Worm (Caenorhabditis elegans) whole organism, L1 larva: ENCODE data around the gene cyn-8.

Experiments used
- C16A3.4 ChIP-seq: fragments of 150-350 bp; optimal IDR thresholded peaks from 2 replicates; lab custom pipeline; 2014; ENCODE audit warnings: missing biosample characterization, missing genetic modification characterization
- Y116A8C.19 ChIP-seq: sonication (generic microtip); optimal IDR thresholded peaks from 2 replicates; lab custom pipeline; 2016; ENCODE audit warnings: missing compliant biosample characterization, missing genetic modification characterization, borderline replicate concordance
- alr-1 ChIP-seq: fragments of 200-800 bp; sonication (Bioruptor generic); optimal IDR thresholded peaks from 2 replicates; lab custom pipeline; 2018; ENCODE audit warnings: borderline replicate concordance, mild to moderate bottlenecking, missing genetic modification characterization, missing compliant biosample characterization
- ceh-63 ChIP-seq: fragments of 200-800 bp; sonication (Bioruptor generic); optimal IDR thresholded peaks from 2 replicates; lab custom pipeline; 2018; ENCODE audit warnings: mild to moderate bottlenecking, missing genetic modification characterization, missing compliant biosample characterization
- ceh-8 ChIP-seq: fragments of 200-800 bp; sonication (Bioruptor generic); optimal IDR thresholded peaks from 2 replicates; lab custom pipeline; 2018; ENCODE audit warnings: mild to moderate bottlenecking, missing genetic modification characterization, moderate library complexity, missing compliant biosample characterization
- ceh-82 ChIP-seq, 3 experiments: fragments of 150-350 bp in 1 of 3; sonication (generic microtip) in 2 of 3; optimal IDR thresholded peaks; 2 replicates each; lab custom pipeline; 2014 to 2017; ENCODE audit warnings: missing biosample characterization in 3 of 3, missing genetic modification characterization in 3 of 3
- ceh-88 ChIP-seq: fragments of 200-800 bp; sonication (Bioruptor generic); IDR thresholded peaks from 2 replicates; pipeline ENCODE4 v1.3.6; 2022; ENCODE audit warnings: missing genetic modification characterization, missing compliant biosample characterization
- ceh-90 ChIP-seq: sonication (generic microtip); optimal IDR thresholded peaks from 2 replicates; lab custom pipeline; 2016; ENCODE audit warnings: missing genetic modification characterization, missing compliant biosample characterization
- ces-1 ChIP-seq: fragments of 150-350 bp; optimal IDR thresholded peaks from 2 replicates; lab custom pipeline; 2014; ENCODE audit warnings: missing biosample characterization, missing genetic modification reagents, missing genetic modification characterization
- dpl-1 ChIP-seq, 3 experiments: fragments of 150-350 bp in 2 of 3; sonication (generic microtip) in 1 of 3; optimal IDR thresholded peaks; 2 replicates each; lab custom pipeline; 2014 to 2017; ENCODE audit warnings: missing biosample characterization in 3 of 3, missing genetic modification characterization in 3 of 3, missing genetic modification reagents in 3 of 3
- dsc-1 ChIP-seq: sonication (generic microtip); optimal IDR thresholded peaks from 2 replicates; lab custom pipeline; 2016; ENCODE audit warnings: mild to moderate bottlenecking, missing genetic modification characterization, missing compliant biosample characterization
- efl-1 ChIP-seq, 4 experiments: fragments of 150-350 bp; optimal IDR thresholded peaks in 3 of 4; peaks in 1 of 4; 1 replicate in 1 of 4; 2 replicates in 3 of 4; lab custom pipeline; 2014; ENCODE audit warnings: missing biosample characterization in 2 of 4, missing genetic modification characterization in 2 of 4, missing genetic modification reagents in 2 of 4
- egl-13 ChIP-seq: sonication (generic microtip); optimal IDR thresholded peaks from 2 replicates; lab custom pipeline; 2016; ENCODE audit warnings: missing genotype, missing genetic modification reagents, missing genetic modification characterization, missing compliant biosample characterization
- egl-27 ChIP-seq, 2 experiments: fragments of 150-350 bp in 1 of 2; sonication (generic microtip); optimal IDR thresholded peaks; 3 replicates each; lab custom pipeline; 2017 to 2018; ENCODE audit warnings: missing biosample characterization in 2 of 2, missing genetic modification characterization in 2 of 2, missing genetic modification reagents in 2 of 2
- elt-3 ChIP-seq, 6 experiments: fragments of 150-350 bp in 1 of 6; sonication (generic microtip); optimal IDR thresholded peaks; 2 replicates each; lab custom pipeline; 2017 to 2018; ENCODE audit warnings: missing biosample characterization in 6 of 6, missing genetic modification characterization in 6 of 6, inconsistent platforms in 1 of 6
- ets-5 ChIP-seq: fragments of 200-800 bp; sonication (Bioruptor generic); IDR thresholded peaks from 2 replicates; pipeline ENCODE4 v1.3.6; 2022; ENCODE audit warnings: missing genetic modification characterization, missing compliant biosample characterization
- fkh-4 ChIP-seq: sonication (generic microtip); optimal IDR thresholded peaks from 2 replicates; lab custom pipeline; 2016; ENCODE audit warnings: missing compliant biosample characterization, missing genetic modification characterization, borderline replicate concordance
- fkh-8 ChIP-seq: sonication (generic microtip); optimal IDR thresholded peaks from 2 replicates; lab custom pipeline; 2016; ENCODE audit warnings: mild to moderate bottlenecking, missing genetic modification characterization, missing compliant biosample characterization
- grh-1 ChIP-seq: fragments of 200-800 bp; sonication (Bioruptor generic); IDR thresholded peaks from 2 replicates; pipeline ENCODE4 v1.3.6; 2022; ENCODE audit warnings: missing genetic modification reagents, missing genetic modification characterization, missing compliant biosample characterization
- hlh-4 ChIP-seq: sonication (generic microtip); optimal IDR thresholded peaks from 2 replicates; lab custom pipeline; 2016; ENCODE audit warnings: mild to moderate bottlenecking, missing genetic modification characterization, missing compliant biosample characterization
- hpl-2 ChIP-seq: fragments of 150-350 bp; optimal IDR thresholded peaks from 2 replicates; lab custom pipeline; 2014; ENCODE audit warnings: missing biosample characterization, missing genetic modification reagents, missing genetic modification characterization
- lin-14 ChIP-seq: fragments of 200-800 bp; sonication (Bioruptor generic); optimal IDR thresholded peaks from 2 replicates; lab custom pipeline; 2018; ENCODE audit warnings: mild to moderate bottlenecking, missing genetic modification characterization, moderate library complexity, missing compliant biosample characterization
- lin-35 ChIP-seq, 2 experiments: fragments of 150-350 bp; optimal IDR thresholded peaks; 2 replicates each; lab custom pipeline; 2014; ENCODE audit warnings: missing biosample characterization in 2 of 2, missing genetic modification characterization in 2 of 2, missing genetic modification reagents in 2 of 2
- lir-3 ChIP-seq: sonication (generic microtip); optimal IDR thresholded peaks from 2 replicates; lab custom pipeline; 2016; ENCODE audit warnings: mild to moderate bottlenecking, missing genetic modification characterization, moderate library complexity, missing compliant biosample characterization; ENCODE audit not compliant: poor library complexity
- mdl-1 ChIP-seq, 2 experiments: fragments of 150-350 bp; optimal IDR thresholded peaks; 2 replicates each; lab custom pipeline; 2014 to 2017; ENCODE audit warnings: missing biosample characterization in 2 of 2, missing genetic modification characterization in 2 of 2, inconsistent platforms in 1 of 2
- mef-2 ChIP-seq: fragments of 150-350 bp; optimal IDR thresholded peaks from 2 replicates; lab custom pipeline; 2014; ENCODE audit warnings: missing biosample characterization, missing genetic modification characterization
- nhr-11 ChIP-seq: fragments of 150-350 bp; optimal IDR thresholded peaks from 2 replicates; lab custom pipeline; 2014; ENCODE audit warnings: missing biosample characterization, missing genetic modification characterization
- nhr-19 ChIP-seq: fragments of 200-800 bp; sonication (Bioruptor generic); conservative IDR thresholded peaks from 2 replicates; pipeline ENCODE4 v1.3.6; 2022; ENCODE audit warnings: missing genetic modification characterization, missing compliant biosample characterization
- nhr-20 ChIP-seq: sonication (generic microtip); optimal IDR thresholded peaks from 2 replicates; lab custom pipeline; 2016; ENCODE audit warnings: mild to moderate bottlenecking, missing genetic modification characterization, missing compliant biosample characterization
- nhr-237 ChIP-seq: fragments of 150-350 bp; optimal IDR thresholded peaks from 2 replicates; lab custom pipeline; 2014; ENCODE audit warnings: missing biosample characterization, missing genetic modification characterization
- nhr-28 ChIP-seq: fragments of 150-350 bp; optimal IDR thresholded peaks from 2 replicates; lab custom pipeline; 2014; ENCODE audit warnings: missing biosample characterization, missing genetic modification characterization
- nhr-47 ChIP-seq: sonication (generic microtip); optimal IDR thresholded peaks from 2 replicates; lab custom pipeline; 2016; ENCODE audit warnings: mild to moderate bottlenecking, missing genetic modification characterization, moderate library complexity, missing compliant biosample characterization
- nhr-71 ChIP-seq: sonication (generic microtip); optimal IDR thresholded peaks from 2 replicates; lab custom pipeline; 2016; ENCODE audit warnings: mild to moderate bottlenecking, missing genetic modification characterization, moderate library complexity, missing compliant biosample characterization
- nhr-76 ChIP-seq: sonication (generic microtip); optimal IDR thresholded peaks from 2 replicates; lab custom pipeline; 2017; ENCODE audit warnings: missing biosample characterization, missing genetic modification characterization
- nhr-77 ChIP-seq: fragments of 150-350 bp; optimal IDR thresholded peaks from 2 replicates; lab custom pipeline; 2014; ENCODE audit warnings: missing biosample characterization, missing genetic modification characterization
- nhr-85 ChIP-seq: sonication (generic microtip); peaks from one replicate; lab custom pipeline; 2016; ENCODE audit warnings: missing genetic modification characterization, inconsistent platforms, missing compliant biosample characterization
- pag-3 ChIP-seq: sonication (generic microtip); optimal IDR thresholded peaks from 2 replicates; lab custom pipeline; 2017; ENCODE audit warnings: missing genetic modification characterization, mild to moderate bottlenecking, missing compliant biosample characterization, antibody characterized with exemption, borderline replicate concordance; ENCODE audit not compliant: insufficient read depth
- pax-3 ChIP-seq: fragments of 200-800 bp; sonication (Bioruptor generic); optimal IDR thresholded peaks from 2 replicates; lab custom pipeline; 2018; ENCODE audit warnings: mild to moderate bottlenecking, missing genetic modification characterization, moderate library complexity, missing compliant biosample characterization
- rnt-1 ChIP-seq: sonication (generic microtip); optimal IDR thresholded peaks from 2 replicates; lab custom pipeline; 2016; ENCODE audit warnings: mild to moderate bottlenecking, missing genetic modification characterization, moderate library complexity, missing compliant biosample characterization
- sptf-1 ChIP-seq: fragments of 150-350 bp; optimal IDR thresholded peaks from 2 replicates; lab custom pipeline; 2014; ENCODE audit warnings: missing biosample characterization, missing genetic modification characterization
- sup-37 ChIP-seq: fragments of 200-800 bp; sonication (Bioruptor generic); optimal IDR thresholded peaks from 2 replicates; lab custom pipeline; 2018; ENCODE audit warnings: mild to moderate bottlenecking, missing genetic modification characterization, missing compliant biosample characterization
- swsn-7 ChIP-seq: sonication (generic microtip); optimal IDR thresholded peaks from 2 replicates; lab custom pipeline; 2016; ENCODE audit warnings: missing genetic modification characterization, missing compliant biosample characterization
- unc-130 ChIP-seq: fragments of 150-350 bp; optimal IDR thresholded peaks from 2 replicates; lab custom pipeline; 2017; ENCODE audit warnings: missing biosample characterization, missing genetic modification characterization, inconsistent platforms
- vab-15 ChIP-seq: sonication (generic microtip); optimal IDR thresholded peaks from 2 replicates; lab custom pipeline; 2017; ENCODE audit warnings: missing genotype, mild to moderate bottlenecking, missing genetic modification characterization, missing compliant biosample characterization
- xbp-1 ChIP-seq: sonication (generic microtip); optimal IDR thresholded peaks from 2 replicates; lab custom pipeline; 2016; ENCODE audit warnings: missing genetic modification characterization, missing compliant biosample characterization
- zip-4 ChIP-seq: fragments of 200-800 bp; sonication (Bioruptor generic); optimal IDR thresholded peaks from 2 replicates; lab custom pipeline; 2018; ENCODE audit warnings: mild to moderate bottlenecking, missing genetic modification characterization, moderate library complexity, missing compliant biosample characterization

The cyn-8 gene

DNA sequence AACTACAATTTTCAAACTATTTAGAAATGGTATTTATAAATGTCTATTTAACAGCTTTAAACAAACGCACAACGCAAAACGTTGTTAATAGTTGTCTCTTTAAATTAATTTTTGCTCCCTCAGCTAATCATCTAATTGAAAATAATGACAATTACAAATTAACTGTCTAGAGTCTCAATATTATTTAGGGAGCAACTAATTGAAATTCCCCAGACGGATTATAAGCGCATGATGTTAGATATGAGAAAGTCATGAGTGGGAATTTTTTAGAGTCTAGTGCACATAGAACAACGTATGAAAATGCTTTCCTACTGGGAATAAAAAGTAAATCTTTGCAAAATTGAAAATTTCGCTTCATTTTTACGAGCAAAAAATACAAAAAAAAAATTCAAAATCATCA, 41.9 kb downstream of the cyn-8 start:
- TF ChIP-seq nhr-20 (tag; lab: Kevin White, UChicago) (peak; percentile 1), fkh-8 (tag; lab: Kevin White, UChicago) (peak; percentile 55), lin-14 (peak; percentile 10), nhr-71 (tag; lab: Kevin White, UChicago) (peak; percentile 47), ceh-90 (tag; lab: Kevin White, UChicago) (peak; percentile 7), nhr-47 (tag; lab: Kevin White, UChicago) (peak; percentile 2), lir-3 (tag; lab: Kevin White, UChicago) (no peak), nhr-77 (tag; lab: Kevin White, UChicago) (no peak), ceh-8 (peak; percentile 97), dsc-1 (tag; lab: Kevin White, UChicago) (peak; percentile 51), C16A3.4 (no peak)

DNA sequence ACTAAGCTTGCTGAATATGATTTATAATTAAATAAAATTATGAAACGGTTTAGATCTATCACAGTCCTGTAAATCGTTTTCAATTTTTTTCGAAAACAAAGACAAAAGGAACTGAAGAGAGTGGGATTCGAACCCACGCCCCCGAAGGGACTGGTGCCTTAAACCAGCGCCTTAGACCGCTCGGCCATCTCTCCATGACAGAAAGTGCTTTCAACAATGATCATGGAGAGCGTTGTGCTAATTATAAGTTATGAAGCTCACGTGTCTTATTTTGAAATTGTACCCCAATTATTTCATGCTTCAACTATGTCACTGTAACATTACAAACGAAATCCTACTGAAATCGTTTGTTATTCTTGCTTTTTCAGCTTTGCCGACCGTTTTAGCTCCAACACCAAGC, 44.7 kb downstream of the cyn-8 start:
- TF ChIP-seq nhr-28 (tag; lab: Kevin White, UChicago) (no peak), Y116A8C.19 (tag; lab: Kevin White, UChicago) (no peak), lin-35 (GFP tag; optimal IDR thresholded peaks at IDR 0.05; lab: Kevin White, UChicago) (no peak), mef-2 (tag; lab: Kevin White, UChicago) (no peak), ceh-90 (tag; lab: Kevin White, UChicago) (no peak), nhr-77 (tag; lab: Kevin White, UChicago) (no peak)

DNA sequence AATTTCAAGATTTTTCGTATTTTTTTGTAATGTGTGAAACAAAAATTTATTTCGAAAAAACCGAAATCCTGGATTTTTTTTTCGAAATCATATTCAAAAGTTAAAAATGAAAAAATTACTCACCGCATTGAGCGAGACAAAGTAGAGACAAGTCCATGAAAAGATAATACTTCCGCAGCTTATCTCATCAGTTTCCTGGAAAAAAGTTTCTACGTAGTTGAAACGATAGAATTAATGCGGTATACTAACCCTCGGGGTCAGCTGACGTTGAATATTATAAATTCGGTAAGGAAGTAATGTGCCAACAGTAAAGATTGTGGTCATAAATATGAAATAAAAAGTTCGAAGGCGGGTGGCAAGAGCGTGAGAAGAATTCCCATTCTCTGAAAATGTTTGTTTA, 46.9 kb downstream of the cyn-8 start:
- peak; percentile 12 for TF ChIP-seq egl-13 (tag; lab: Kevin White, UChicago)
- no peak for TF ChIP-seq hlh-4
- no peak for TF ChIP-seq sup-37 (GFP tag; lab: Kevin White, UChicago)
- no peak for TF ChIP-seq rnt-1 (tag; lab: Kevin White, UChicago)
- TF ChIP-seq ces-1 (GFP tag; lab: Kevin White, UChicago) = no peak
- no peak for TF ChIP-seq nhr-85 (tag; lab: Kevin White, UChicago)
- no peak for TF ChIP-seq vab-15 (tag; lab: Kevin White, UChicago)
- no peak for TF ChIP-seq nhr-76 (tag; lab: Kevin White, UChicago)
- TF ChIP-seq pag-3 (tag; lab: Kevin White, UChicago) = no peak
- no peak for TF ChIP-seq ceh-82 (tag; optimal IDR thresholded peaks at IDR 0.05; lab: Kevin White, UChicago)
- TF ChIP-seq sptf-1 (tag; lab: Kevin White, UChicago) = no peak
- TF ChIP-seq C16A3.4 = no peak
- no peak for TF ChIP-seq alr-1
- TF ChIP-seq mdl-1 (tag; optimal IDR thresholded peaks at IDR 0.05; lab: Kevin White, UChicago) = no peak
- TF ChIP-seq ets-5 = no peak
- TF ChIP-seq grh-1 = no peak
- TF ChIP-seq xbp-1 = no peak
- no peak for TF ChIP-seq elt-3 (tag; optimal IDR thresholded peaks at IDR 0.05; lab: Kevin White, UChicago)
- TF ChIP-seq zip-4 (GFP tag; lab: Kevin White, UChicago) = no peak
- peak; percentile 57 for TF ChIP-seq fkh-8 (tag; lab: Kevin White, UChicago)
- no peak for TF ChIP-seq pax-3
- no peak for TF ChIP-seq Y116A8C.19 (tag; lab: Kevin White, UChicago)
- no peak for TF ChIP-seq hpl-2 (GFP tag; lab: Kevin White, UChicago)
- TF ChIP-seq nhr-19 = no peak
- TF ChIP-seq nhr-71 (tag; lab: Kevin White, UChicago) = peak; percentile 22
- TF ChIP-seq dpl-1 (GFP tag; optimal IDR thresholded peaks at IDR 0.05; lab: Kevin White, UChicago) = no peak
- no peak for TF ChIP-seq nhr-237 (tag; lab: Kevin White, UChicago)
- TF ChIP-seq egl-27 (tag; optimal IDR thresholded peaks at IDR 0.05; lab: Kevin White, UChicago) = no peak
- no peak for TF ChIP-seq lin-14
- no peak for TF ChIP-seq unc-130 (tag; lab: Kevin White, UChicago)
- no peak for TF ChIP-seq nhr-11 (tag; lab: Kevin White, UChicago)
- peak; percentile 51 for TF ChIP-seq nhr-47 (tag; lab: Kevin White, UChicago)
- no peak for TF ChIP-seq nhr-20 (tag; lab: Kevin White, UChicago)
- TF ChIP-seq swsn-7 (tag; lab: Kevin White, UChicago) = no peak
- no peak for TF ChIP-seq ceh-63
- no peak for TF ChIP-seq ceh-88
- no peak for TF ChIP-seq efl-1 (optimal IDR thresholded peaks at IDR 0.05; lab: Kevin White, UChicago)
- no peak for TF ChIP-seq efl-1 (GFP tag; optimal IDR thresholded peaks at IDR 0.05 in 1 of 2; lab: Kevin White, UChicago)
- TF ChIP-seq dsc-1 (tag; lab: Kevin White, UChicago) = peak; percentile 51
- TF ChIP-seq fkh-4 (tag; lab: Kevin White, UChicago) = no peak
